Worm (Caenorhabditis elegans): ENCODE data around the gene glb-27.

glb-27 gene

DNA sequence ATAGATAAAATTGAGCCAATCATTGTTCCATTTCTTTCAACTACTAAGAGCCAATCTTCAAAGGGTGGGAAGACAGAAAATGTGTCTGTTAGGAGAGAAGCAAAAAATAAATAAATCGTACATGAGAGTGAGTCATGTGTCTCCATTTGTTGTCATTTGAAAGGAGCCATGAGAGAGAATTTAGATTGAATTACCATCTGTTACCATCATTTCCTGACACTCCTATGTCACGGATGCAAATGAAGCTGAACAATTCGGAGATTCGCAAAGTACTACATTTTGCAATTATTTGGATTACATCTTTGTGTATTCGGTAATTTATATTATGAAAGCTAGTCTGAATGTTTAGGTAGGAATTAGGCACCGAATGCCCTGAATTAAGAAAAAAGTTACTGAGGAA lies 32.4 kb upstream of the glb-27 start:
- TF ChIP-seq F10E7.11 (tag; optimal IDR thresholded peaks at IDR 0.05) (no peak), nhr-90 (tag; optimal IDR thresholded peaks at IDR 0.05) (no peak), bed-1 (GFP tag; IDR thresholded peaks at IDR 0.05) (no peak), F57A8.1 (GFP tag; optimal IDR thresholded peaks at IDR 0.05) (no peak), ztf-6 (GFP tag; IDR thresholded peaks at IDR 0.05) (no peak), mel-28 (tag; optimal IDR thresholded peaks at IDR 0.05; ENCODE audit: borderline replicate concordance) (no peak), dpl-1 (GFP tag; optimal IDR thresholded peaks at IDR 0.05) (no peak), snpc-4 (GFP tag; optimal IDR thresholded peaks at IDR 0.05) (no peak), snpc-4 (tag; optimal IDR thresholded peaks at IDR 0.05) (no peak), snpc-1.3 (tag; optimal IDR thresholded peaks at IDR 0.05; ENCODE audit: insufficient read depth) (no peak), K11D2.4 (GFP tag; IDR thresholded peaks at IDR 0.05) (no peak), pbrm-1 (GFP tag; IDR thresholded peaks at IDR 0.05) (no peak), ztf-18 (tag; optimal IDR thresholded peaks at IDR 0.05) (no peak), attf-6 (GFP tag; IDR thresholded peaks at IDR 0.05) (no peak), lin-40 (tag; optimal IDR thresholded peaks at IDR 0.05) (no peak), madf-6 (GFP tag; IDR thresholded peaks at IDR 0.05) (no peak), hmg-1.2 (GFP tag; IDR thresholded peaks at IDR 0.05) (no peak), B0019.2 (GFP tag; conservative IDR thresholded peaks at IDR 0.05) (no peak), ceh-79 (tag; optimal IDR thresholded peaks at IDR 0.05) (no peak), D2030.7 (GFP tag; IDR thresholded peaks at IDR 0.05) (no peak)

- TF ChIP-seq hmg-1.2 (GFP tag; IDR thresholded peaks at IDR 0.05), result peak; percentile 39; the same call in 1 of the 2 replicates
- no peak for TF ChIP-seq K12H6.12 (tag; optimal IDR thresholded peaks at IDR 0.05)
Measured at ce11 chrII:8587660-8588230, 31.7 kb upstream of the glb-27 start.

DNA sequence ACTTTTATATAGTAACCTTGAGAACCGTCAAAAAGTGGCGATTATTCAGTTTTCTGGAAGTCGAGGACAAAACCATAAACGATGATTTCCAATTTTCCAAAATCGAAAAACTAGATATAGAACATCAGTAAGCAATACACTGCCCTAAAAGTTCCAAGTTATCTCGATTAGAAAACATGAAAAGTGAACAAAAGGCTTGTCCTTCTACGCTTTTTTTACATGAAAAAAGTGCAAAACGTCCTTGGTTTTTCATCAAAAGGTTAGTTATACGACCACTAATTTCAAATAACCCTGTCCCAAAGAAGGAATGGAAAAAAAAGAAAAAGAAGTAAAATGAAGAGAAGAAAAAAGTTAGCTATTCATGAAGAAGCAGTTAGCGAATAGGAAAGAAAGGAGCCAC lies 29.9 kb upstream of the glb-27 start:
- no peak for TF ChIP-seq chd-7 (tag; optimal IDR thresholded peaks at IDR 0.05)
- TF ChIP-seq madf-6 (GFP tag; IDR thresholded peaks at IDR 0.05), result no peak
- TF ChIP-seq lsl-1 (GFP tag; optimal IDR thresholded peaks at IDR 0.05), result no peak
- TF ChIP-seq sea-2 (GFP tag; IDR thresholded peaks at IDR 0.05), result no peak
- TF ChIP-seq sptf-2 (GFP tag; optimal IDR thresholded peaks at IDR 0.05), result no peak
- TF ChIP-seq zfh-2 (GFP tag; conservative IDR thresholded peaks at IDR 0.05), result no peak
- no peak for TF ChIP-seq F22D6.2 (tag; optimal IDR thresholded peaks at IDR 0.05)
- TF ChIP-seq ztf-6 (GFP tag; IDR thresholded peaks at IDR 0.05), result no peak
- TF ChIP-seq ZK185.1 (tag; optimal IDR thresholded peaks at IDR 0.05; ENCODE audit: poor library complexity, severe bottlenecking), result no peak

- no peak for TF ChIP-seq egrh-3 (GFP tag; IDR thresholded peaks at IDR 0.05)
- no peak for TF ChIP-seq madf-6 (GFP tag; IDR thresholded peaks at IDR 0.05)
- peak in 1 of 3 experiments; percentile 20 for TF ChIP-seq lin-35 (GFP tag; optimal IDR thresholded peaks at IDR 0.05)
- peak; percentile 35 for TF ChIP-seq somi-1 (GFP tag; optimal IDR thresholded peaks at IDR 0.05)
- TF ChIP-seq cebp-1 (GFP tag; IDR thresholded peaks at IDR 0.05), result peak; percentile 41; the same call in 1 of the 2 replicates
- TF ChIP-seq cebp-1 (tag; optimal IDR thresholded peaks at IDR 0.05), result peak; percentile 87
Measured at ce11 chrII:8585036-8585627, 29.1 kb upstream of the glb-27 start, which contains the start of gene F54C9.11. F54C9.11 (minus strand) TSS chrII:8585086.
